Worm (Caenorhabditis elegans) whole organism, dauer: ENCODE results near the gene ZK686.5.

Experiments
- unc-62 ChIP-seq: sonication (generic microtip); optimal IDR thresholded peaks from 2 replicates; lab custom pipeline; 2017; ENCODE audit warnings: missing biosample characterization, missing genetic modification reagents, missing genetic modification characterization

The ZK686.5 gene

DNA sequence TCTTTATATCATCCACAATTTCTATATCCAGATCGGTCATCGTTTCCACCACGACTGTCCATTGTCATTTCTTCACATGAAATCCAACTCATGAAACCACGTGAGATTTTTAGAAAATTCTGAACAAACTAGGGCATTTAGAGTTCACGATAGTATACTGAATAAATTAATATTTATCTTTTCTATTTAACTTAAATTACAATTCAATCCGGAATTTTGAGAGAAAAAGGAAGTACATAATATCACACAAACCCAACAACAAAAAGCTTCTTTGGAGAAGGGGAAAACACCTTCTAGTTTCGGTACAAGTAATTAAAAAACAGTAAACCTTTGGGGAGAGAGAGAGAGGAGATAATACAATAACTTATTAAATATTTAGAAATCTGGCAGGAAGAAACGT lies at the start of gene ZK686.5:
Gene ZK686.5, minus strand, starts transcription at position 101 of the 400 bp plus-strand sequence.
- TF ChIP-seq unc-62 (GFP tag; lab: Kevin White, UChicago) = no peak

DNA sequence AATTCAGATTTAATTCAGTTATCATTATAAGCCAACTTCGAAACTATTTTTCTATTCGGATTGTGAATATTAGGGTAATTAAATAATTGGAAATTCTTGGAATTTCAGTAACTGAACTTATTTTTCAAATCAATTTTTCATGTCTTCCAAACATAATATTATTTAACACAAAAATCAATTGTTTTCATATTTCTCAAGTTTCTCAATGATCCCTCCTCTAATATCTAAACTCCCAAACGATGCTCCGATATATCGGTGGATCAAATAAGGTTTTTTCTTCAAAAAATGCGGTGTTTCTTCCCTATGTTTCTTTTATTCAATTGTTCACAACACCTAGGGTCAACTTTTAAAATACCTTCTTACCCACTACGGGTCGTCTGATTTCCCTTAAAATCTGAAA lies 49.1 kb upstream of the ZK686.5 start:
- TF ChIP-seq unc-62 (GFP tag; lab: Kevin White, UChicago) = no peak

- no peak for TF ChIP-seq unc-62 (GFP tag; lab: Kevin White, UChicago)
Observed at ce11 chrIII:7815571-7816348, 48.4 kb upstream of the ZK686.5 start.

DNA sequence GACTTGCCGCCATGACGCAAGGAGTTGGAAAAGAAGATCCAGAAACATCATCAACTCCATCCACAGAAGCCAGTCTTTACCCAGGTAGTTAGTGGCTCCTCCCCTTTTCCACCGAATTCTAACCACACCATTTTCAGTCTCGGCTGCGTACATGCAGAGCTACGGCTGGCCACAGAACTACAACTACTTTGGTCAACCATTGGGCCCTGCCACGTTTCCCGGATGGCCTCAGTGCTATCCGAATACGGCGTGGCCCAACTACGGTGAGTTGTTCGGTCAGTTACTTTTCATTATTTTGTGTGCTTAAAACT lies 47.7 kb upstream of the ZK686.5 start:
- TF ChIP-seq unc-62 (GFP tag; lab: Kevin White, UChicago) = no peak

ce11 chrIII:7814159-7815055 lies 47.1 kb upstream of the ZK686.5 start, which contains the start of gene egl-5:
TSS of gene egl-5 (plus strand) at chrIII:7814374.
- no peak for TF ChIP-seq unc-62 (GFP tag; lab: Kevin White, UChicago)

DNA sequence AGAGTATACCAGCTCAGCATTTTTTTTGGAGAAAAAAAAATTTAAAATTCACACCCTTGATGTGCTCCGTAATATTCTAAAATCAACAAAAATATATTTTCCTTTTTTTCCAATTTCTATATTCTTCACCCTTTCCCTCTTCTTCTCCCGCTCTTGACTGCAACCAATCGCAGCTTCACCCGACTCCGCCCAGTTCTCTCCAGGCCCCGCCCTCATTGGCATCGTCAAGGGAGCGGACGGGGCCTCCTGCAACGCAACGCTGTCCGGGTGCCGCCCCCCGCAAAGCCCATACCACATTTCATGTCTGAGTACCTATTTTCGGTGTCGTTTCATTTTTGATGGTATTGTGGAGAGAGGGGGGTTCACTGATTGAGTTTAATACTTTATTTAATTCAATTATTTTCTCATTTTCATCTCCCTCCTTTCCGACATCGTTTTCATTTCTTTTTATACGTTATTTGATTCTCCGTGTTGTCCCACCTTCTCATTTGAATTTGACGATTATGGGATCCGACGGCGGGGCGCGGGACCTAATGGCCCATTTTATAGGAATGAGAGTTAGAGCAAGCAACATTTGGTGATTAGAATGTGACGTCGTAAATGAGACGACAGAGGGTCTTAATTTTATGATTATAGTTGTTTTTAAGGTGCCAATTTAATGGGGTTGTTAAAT lies 45.0 kb upstream of the ZK686.5 start:
- TF ChIP-seq unc-62 (GFP tag; lab: Kevin White, UChicago) = no peak

DNA sequence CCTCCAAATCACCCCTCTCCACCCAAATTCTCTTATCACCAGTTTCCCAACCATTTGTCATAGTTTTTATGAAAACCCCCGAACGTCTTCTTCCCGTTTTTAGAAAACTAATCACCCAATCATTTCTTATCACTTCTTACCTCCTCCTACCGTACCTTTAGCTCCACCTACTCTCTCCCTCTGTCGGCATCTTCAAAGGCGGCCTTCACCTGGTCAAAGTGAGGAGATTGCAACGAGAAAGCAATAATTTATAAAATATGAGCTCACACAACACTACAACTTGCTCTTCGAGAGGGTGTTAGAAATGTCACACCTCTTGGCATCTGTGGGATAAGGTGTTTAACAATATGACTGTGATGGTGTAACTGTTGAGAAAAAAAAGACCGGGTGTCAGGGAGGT lies 41.7 kb upstream of the ZK686.5 start:
- no peak for TF ChIP-seq unc-62 (GFP tag; lab: Kevin White, UChicago)

- no peak for TF ChIP-seq unc-62 (GFP tag; lab: Kevin White, UChicago)
Observed at ce11 chrIII:7806947-7807346, 39.6 kb upstream of the ZK686.5 start.

DNA sequence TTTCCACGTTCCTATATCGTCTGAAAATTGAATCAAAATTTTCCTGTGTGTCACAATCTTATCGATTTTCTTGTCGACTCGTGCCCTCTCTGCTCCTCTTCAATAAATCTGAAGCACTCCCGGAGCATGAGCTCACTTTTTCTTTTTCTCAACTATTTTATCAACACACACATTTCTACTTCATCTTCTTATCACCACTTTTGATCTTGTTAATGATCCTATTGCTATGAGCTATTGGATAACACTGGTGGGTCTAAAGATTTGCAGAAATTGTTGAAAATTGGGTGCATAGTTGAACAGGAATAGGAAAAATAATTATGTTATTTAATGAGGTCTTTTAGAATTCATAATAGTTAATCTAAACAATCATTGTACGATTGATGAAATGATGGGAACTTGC lies 37.9 kb upstream of the ZK686.5 start:
- TF ChIP-seq unc-62 (GFP tag; lab: Kevin White, UChicago) = no peak

DNA sequence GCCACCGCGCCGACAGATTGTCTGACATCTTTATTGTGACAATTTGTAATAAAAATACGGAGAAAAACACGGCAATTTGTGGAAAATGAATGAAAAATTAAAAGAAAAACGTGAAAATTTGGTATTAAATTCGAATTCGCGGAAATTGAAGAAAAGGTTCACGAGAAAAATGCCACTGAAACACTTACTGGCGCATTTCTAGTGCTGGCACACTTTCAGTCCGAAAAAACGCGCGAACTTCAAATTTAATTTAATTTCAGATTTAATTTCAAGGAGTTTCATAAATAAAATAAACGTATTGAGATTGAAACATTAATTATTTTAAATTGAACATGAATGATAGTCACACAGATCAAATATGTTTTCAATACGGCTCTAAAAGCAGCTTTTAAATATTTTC lies 28.0 kb upstream of the ZK686.5 start, which contains the start of gene cyk-7:
Gene cyk-7, minus strand, starts transcription at position 99 of the 400 bp plus-strand sequence.
- TF ChIP-seq unc-62 (GFP tag; lab: Kevin White, UChicago) = no peak

DNA sequence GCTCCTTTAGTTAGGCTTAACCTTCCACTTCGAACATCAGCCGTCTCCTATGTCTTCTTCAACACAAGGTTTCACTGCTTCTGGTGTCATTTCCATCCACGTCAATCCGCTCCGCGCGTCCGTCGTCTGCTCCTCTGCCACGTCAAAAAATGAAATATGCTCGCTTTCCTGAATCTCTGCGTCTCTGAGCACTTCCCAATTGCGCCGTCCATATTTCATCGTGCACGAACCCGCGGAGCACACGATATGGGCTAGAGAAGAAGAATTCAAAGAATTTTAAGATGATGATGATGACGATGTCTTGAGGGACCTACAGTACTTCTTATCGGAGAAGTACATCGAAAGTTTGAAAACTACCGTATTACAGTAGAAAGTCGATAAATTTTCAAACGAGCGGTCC lies 25.7 kb upstream of the ZK686.5 start:
- TF ChIP-seq unc-62 (GFP tag; lab: Kevin White, UChicago) = no peak

DNA sequence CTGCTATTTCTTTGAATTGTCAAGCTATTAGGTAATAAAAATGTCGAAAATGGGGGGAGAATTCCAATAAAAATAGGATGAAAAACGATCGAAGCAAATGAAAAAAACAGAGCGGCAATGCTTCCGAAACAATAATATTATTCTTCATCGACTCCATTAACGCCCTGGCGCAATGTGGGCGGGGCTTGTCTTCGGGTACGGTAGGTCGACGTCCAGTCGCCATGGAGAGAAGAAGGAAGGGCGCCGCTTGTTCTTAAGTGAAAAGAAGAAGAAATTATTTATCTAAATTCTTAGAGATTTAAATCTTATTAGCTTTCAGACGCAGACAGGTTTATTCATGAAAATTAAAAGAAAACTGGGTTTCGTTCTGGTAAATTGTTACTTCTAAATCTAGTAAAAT lies 24.9 kb upstream of the ZK686.5 start:
- no peak for TF ChIP-seq unc-62 (GFP tag; lab: Kevin White, UChicago)

ce11 chrIII:7790522-7790921 lies 23.2 kb upstream of the ZK686.5 start:
- TF ChIP-seq unc-62 (GFP tag; lab: Kevin White, UChicago) = no peak

DNA sequence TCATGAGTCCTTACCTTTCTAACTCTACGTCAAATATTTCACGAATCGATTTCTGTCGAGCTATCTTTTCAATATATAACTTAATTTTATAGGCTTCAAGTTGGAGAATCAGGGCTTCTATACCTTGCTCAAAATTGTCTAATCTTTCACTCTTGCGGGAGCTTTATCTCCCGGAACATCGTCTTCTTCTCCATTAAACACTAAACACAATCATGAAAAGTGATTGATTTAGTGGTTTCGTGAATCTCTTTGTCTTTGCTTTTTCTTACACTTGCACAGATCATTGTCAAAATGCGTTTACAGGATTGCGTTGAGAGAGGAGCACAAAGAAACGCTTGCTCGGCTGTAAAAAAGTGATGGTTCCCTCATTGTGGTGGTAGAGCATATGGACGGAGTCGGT lies 21.1 kb upstream of the ZK686.5 start:
- no peak for TF ChIP-seq unc-62 (GFP tag; lab: Kevin White, UChicago)

DNA sequence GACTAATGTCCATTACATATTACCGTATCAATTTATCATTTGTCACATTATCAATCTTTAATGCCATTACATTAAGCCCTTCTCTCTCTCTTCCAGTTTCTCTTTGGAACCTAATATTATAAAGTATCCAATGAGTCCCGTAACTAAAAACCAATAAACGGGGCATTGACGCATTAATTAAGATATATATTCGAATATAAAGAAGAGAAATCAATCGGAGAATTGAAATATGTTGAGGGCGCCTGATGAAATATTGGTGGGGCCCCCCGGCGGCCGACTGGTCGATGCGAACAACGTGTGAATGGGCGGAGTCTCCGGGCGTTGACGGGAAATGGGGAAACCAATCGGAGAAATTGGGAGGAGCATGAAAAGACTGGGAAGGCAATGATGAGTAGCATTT lies 16.9 kb upstream of the ZK686.5 start:
- TF ChIP-seq unc-62 (GFP tag; lab: Kevin White, UChicago) = no peak

- TF ChIP-seq unc-62 (GFP tag; lab: Kevin White, UChicago) = no peak
Observed at ce11 chrIII:7783354-7783753, 16.0 kb upstream of the ZK686.5 start, which contains the start of gene mab-5. TSS of gene mab-5 (minus strand) at chrIII:7783454.
